Fruit fly (Drosophila melanogaster): Measurements from ENCODE around the gene RtcB.

RtcB gene

DNA sequence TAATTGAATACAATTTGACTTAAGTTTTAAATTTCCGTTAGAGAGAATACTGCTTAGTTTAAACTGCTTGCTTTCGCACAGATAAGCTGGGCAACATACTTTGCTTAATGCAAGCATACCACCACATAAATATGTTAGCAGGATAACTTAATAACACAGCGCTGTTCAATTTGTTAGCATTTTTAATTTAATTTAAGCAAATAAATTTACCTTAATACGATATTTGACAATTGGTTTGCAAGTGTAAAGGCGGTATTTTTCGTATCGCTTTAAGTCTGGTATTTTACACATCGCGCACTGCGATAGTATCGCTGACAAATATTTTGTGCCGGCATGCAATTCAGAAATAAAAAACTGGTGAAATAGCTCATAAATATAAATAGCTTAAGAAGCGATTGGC, at the start of gene RtcB:
Gene RtcB, plus strand, starts transcription at position 301 of the 400 bp plus-strand sequence.
- TF ChIP-seq Eip78C (GFP tag) (peak; percentile 36), CG11902 (GFP tag; optimal IDR thresholded peaks at IDR 0.05) (no peak)

DNA sequence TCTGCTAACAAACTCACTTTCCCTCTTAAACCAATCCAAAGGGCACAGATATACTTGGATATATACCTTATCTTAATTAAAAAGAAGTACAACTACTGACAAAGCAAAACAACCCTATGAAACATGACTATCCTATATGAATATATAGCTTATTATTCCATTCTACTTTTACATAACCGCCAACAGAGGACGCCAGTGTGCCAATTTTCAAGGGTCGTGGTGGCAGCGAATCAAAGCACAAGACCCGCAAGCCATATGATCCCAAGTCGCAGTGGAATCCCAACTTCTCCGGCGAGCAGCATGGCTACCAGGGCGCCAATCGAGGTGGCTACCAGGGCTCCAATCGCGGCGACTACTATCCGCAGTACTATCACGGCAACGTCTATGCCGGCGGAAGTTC, 48.1 kb upstream of the RtcB start:
- TF ChIP-seq topi (GFP tag; optimal IDR thresholded peaks at IDR 0.05), result no peak
- peak; percentile 37 for TF ChIP-seq svp (GFP tag)

DNA sequence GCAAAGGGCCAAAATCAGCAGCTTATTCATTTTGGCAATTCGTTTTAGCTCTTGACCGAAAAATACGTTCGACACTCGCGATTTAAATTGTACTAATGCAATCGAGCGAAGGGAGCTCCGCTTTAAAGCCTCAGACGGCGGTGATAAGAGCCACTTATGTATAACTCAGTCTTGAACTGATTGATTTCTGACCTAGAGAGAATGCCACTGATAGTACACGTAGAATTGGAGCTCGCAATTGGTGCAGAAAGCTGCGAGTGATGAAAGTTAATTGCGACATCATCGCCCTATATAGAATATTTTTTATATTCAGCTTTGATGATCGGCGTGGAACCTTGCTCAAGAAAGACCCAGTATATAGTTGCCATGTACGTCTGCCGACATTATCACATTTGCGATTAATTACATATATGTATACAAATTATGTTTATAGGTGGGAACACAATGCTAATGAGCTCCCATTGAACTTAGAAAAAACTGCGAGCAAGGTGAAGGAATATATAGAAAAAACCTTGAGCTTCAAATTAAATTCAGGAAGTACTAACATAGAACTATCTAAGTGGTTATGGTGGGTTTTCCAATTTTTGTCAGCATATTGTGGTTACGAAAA, 44.2 kb upstream of the RtcB start, which contains the start of gene fon:
Gene fon, minus strand, starts transcription at position 100 of the 610 bp plus-strand sequence.
- no peak for TF ChIP-seq CG7368 (GFP tag; optimal IDR thresholded peaks at IDR 0.05)
- peak; percentile 98 for TF ChIP-seq svp (GFP tag)
- TF ChIP-seq Eip78C (GFP tag), result peak; percentile 40

DNA sequence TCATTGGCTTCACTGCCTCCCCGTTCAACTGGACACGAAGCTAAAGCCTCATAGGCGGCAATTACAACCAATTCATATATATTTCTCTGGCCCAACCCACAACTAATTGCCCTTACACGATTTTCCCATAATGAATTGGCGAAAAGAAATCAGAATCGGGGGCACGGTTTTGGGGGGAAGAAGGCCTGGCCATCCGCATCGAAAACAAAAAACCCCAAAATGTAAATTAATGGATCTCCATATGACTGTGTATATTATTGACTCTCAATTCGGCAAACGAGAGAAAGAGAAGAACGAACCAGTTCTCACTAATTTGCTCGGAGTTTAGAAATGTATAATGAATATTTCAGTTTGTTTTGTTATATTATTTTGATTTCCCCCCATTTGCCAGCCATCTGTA, 41.5 kb upstream of the RtcB start:
- no peak for TF ChIP-seq vri (GFP tag; optimal IDR thresholded peaks at IDR 0.05)
- TF ChIP-seq pdm3 (GFP tag; optimal IDR thresholded peaks at IDR 0.05), result no peak
- TF ChIP-seq Sox15 (GFP tag; optimal IDR thresholded peaks at IDR 0.05), result no peak
- no peak for TF ChIP-seq CG6792 (GFP tag; optimal IDR thresholded peaks at IDR 0.05)
- no peak for TF ChIP-seq esn (GFP tag; optimal IDR thresholded peaks at IDR 0.05)
- no peak for TF ChIP-seq fkh (GFP tag; optimal IDR thresholded peaks at IDR 0.05)
- TF ChIP-seq CG3032 (tag; optimal IDR thresholded peaks at IDR 0.05), result no peak
- no peak for TF ChIP-seq OdsH (GFP tag; optimal IDR thresholded peaks at IDR 0.05)
- TF ChIP-seq CG16779 (tag; optimal IDR thresholded peaks at IDR 0.05), result no peak
- TF ChIP-seq CG11902 (GFP tag; optimal IDR thresholded peaks at IDR 0.05), result no peak

DNA sequence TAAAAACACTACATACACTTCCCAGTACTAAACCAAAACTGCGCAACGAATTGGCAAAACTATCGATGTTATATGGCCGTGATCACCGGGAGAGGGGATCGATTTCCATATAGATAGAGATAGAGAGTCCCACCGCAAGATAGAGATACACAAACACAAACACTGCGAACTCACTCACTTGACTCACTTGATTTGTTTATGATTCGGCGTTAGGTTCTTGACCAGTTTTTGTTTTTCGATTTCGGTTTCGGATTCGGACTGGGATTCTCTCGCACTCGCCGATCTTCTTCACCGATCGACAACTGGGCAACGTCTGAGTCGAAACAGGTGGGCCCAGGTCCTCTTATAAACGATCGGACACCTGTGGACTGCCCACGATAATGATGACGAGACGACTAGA, 40.7 kb upstream of the RtcB start, which contains the start of gene CG17549:
Gene CG17549, minus strand, starts transcription at position 327 of the 400 bp plus-strand sequence.
- TF ChIP-seq CG6792 (GFP tag; optimal IDR thresholded peaks at IDR 0.05), result no peak
- TF ChIP-seq CG32006 (GFP tag; optimal IDR thresholded peaks at IDR 0.05), result no peak
- no peak for TF ChIP-seq CG10669 (GFP tag; optimal IDR thresholded peaks at IDR 0.05)
- no peak for TF ChIP-seq Smox (GFP tag; optimal IDR thresholded peaks at IDR 0.05)
- TF ChIP-seq CG11762 (GFP tag; optimal IDR thresholded peaks at IDR 0.05; ENCODE audit: insufficient read depth), result no peak
- TF ChIP-seq vri (GFP tag; optimal IDR thresholded peaks at IDR 0.05), result no peak
- TF ChIP-seq acj6 (GFP tag; optimal IDR thresholded peaks at IDR 0.05), result no peak
- TF ChIP-seq CG6808 (GFP tag; optimal IDR thresholded peaks at IDR 0.05), result no peak
- no peak for TF ChIP-seq salr (GFP tag; optimal IDR thresholded peaks at IDR 0.05)
- TF ChIP-seq Eip78C (GFP tag), result no peak
- TF ChIP-seq Hr39 (GFP tag; optimal IDR thresholded peaks at IDR 0.05), result no peak
- no peak for TF ChIP-seq Ets21C (GFP tag; optimal IDR thresholded peaks at IDR 0.05)
- TF ChIP-seq spab (GFP tag; optimal IDR thresholded peaks at IDR 0.05), result no peak
- no peak for TF ChIP-seq esn (GFP tag; optimal IDR thresholded peaks at IDR 0.05)
- TF ChIP-seq Eip93F (GFP tag; optimal IDR thresholded peaks at IDR 0.05), result no peak
- no peak for TF ChIP-seq eg (GFP tag; IDR thresholded peaks at IDR 0.05)
- TF ChIP-seq fd59A (GFP tag; optimal IDR thresholded peaks at IDR 0.05), result no peak
- no peak for TF ChIP-seq CG11902 (GFP tag; optimal IDR thresholded peaks at IDR 0.05)

DNA sequence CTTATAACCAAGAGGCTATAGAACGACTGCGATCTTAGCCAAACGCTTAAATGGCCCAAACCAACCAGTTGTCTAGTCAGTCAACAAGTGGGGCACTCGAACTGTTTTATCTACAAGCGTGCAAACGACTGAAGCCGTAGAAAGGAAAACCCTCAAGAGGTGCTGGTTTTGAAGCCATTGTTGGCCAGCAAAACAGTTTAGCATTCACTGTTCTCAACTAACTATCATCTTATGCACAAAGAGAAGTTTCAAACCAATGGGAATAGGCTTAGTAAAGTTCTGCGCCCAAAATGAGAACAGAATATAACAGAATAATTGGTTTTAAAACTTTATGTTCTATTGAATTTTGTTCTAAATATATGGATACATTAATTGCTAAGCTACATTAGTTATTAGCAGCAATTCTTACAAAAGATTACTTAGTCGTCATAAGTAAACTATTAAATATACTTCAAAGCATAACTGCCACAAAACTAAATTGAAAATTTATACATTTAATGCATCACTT, 36.7 kb upstream of the RtcB start, which contains the start of gene CG31798:
Gene CG31798, plus strand, starts transcription at position 458 of the 508 bp plus-strand sequence.
- no peak for TF ChIP-seq svp (GFP tag)
- TF ChIP-seq CG11294 (GFP tag; IDR thresholded peaks at IDR 0.05), result no peak
- no peak for TF ChIP-seq acj6 (GFP tag; optimal IDR thresholded peaks at IDR 0.05)
- TF ChIP-seq CG6854 (GFP tag; optimal IDR thresholded peaks at IDR 0.05), result no peak
- no peak for TF ChIP-seq Eip75B (GFP tag; optimal IDR thresholded peaks at IDR 0.05)
- TF ChIP-seq CG10631 (GFP tag; optimal IDR thresholded peaks at IDR 0.05), result no peak
- TF ChIP-seq Hr39 (GFP tag; optimal IDR thresholded peaks at IDR 0.05), result no peak
- no peak for TF ChIP-seq CG32006 (GFP tag; optimal IDR thresholded peaks at IDR 0.05)
- no peak for TF ChIP-seq CG16779 (tag; optimal IDR thresholded peaks at IDR 0.05)
- no peak for TF ChIP-seq CG6808 (GFP tag; optimal IDR thresholded peaks at IDR 0.05)

Data from whole organism, prepupa.